Worm (Caenorhabditis elegans): Measurements from ENCODE around the gene gipc-2.

gipc-2 gene

ce11 chrIV:10027566-10027965, at the start of gene gipc-2:
TSS of gene gipc-2 (minus strand) at chrIV:10027666.
- TF ChIP-seq hnd-1 (tag; optimal IDR thresholded peaks at IDR 0.05) = no peak

ce11 chrIV:10075899-10076298, 48.4 kb upstream of the gipc-2 start, which contains the start of gene W01B6.5:
TSS of gene W01B6.5 (plus strand) at chrIV:10076199.
- no peak for TF ChIP-seq ama-1 (optimal IDR thresholded peaks at IDR 0.05)
- no peak for TF ChIP-seq hmbx-1 (tag; optimal IDR thresholded peaks at IDR 0.05)
- no peak for TF ChIP-seq aly-1 (tag; optimal IDR thresholded peaks at IDR 0.05)
- TF ChIP-seq tbx-11 (GFP tag; IDR thresholded peaks at IDR 0.05) = no peak
- no peak for TF ChIP-seq F13C5.2 (tag; optimal IDR thresholded peaks at IDR 0.05)
- TF ChIP-seq ets-7 (tag; optimal IDR thresholded peaks at IDR 0.05) = no peak
- TF ChIP-seq tbx-37 (GFP tag; conservative IDR thresholded peaks at IDR 0.05) = no peak
- no peak for TF ChIP-seq flt-1 (GFP tag; IDR thresholded peaks at IDR 0.05)
- no peak for TF ChIP-seq tra-4 (tag; optimal IDR thresholded peaks at IDR 0.05)
- TF ChIP-seq hnd-1 (tag; optimal IDR thresholded peaks at IDR 0.05) = no peak
- TF ChIP-seq hmg-4 (GFP tag; optimal IDR thresholded peaks at IDR 0.05) = no peak
- no peak for TF ChIP-seq pes-1 (GFP tag; IDR thresholded peaks at IDR 0.05)
- no peak for TF ChIP-seq sea-1 (GFP tag; conservative IDR thresholded peaks at IDR 0.05)
- no peak for TF ChIP-seq ceh-13 (GFP tag; optimal IDR thresholded peaks at IDR 0.05)
- TF ChIP-seq ceh-36 (tag; optimal IDR thresholded peaks at IDR 0.05) = no peak

ce11 chrIV:10075034-10075510, 47.6 kb upstream of the gipc-2 start, which contains the start of the genes ttbk-4 and W01B6.4:
TSS of gene ttbk-4 (minus strand) at chrIV:10075134.
TSS of gene W01B6.4 (plus strand) at chrIV:10075460.
- TF ChIP-seq hmg-4 (GFP tag; optimal IDR thresholded peaks at IDR 0.05) (no peak), ceh-36 (tag; optimal IDR thresholded peaks at IDR 0.05) (no peak), tbx-37 (GFP tag; conservative IDR thresholded peaks at IDR 0.05) (no peak), tbx-11 (GFP tag; IDR thresholded peaks at IDR 0.05) (no peak), F13C5.2 (tag; optimal IDR thresholded peaks at IDR 0.05) (no peak), scrt-1 (GFP tag; IDR thresholded peaks at IDR 0.05) (no peak), flt-1 (GFP tag; IDR thresholded peaks at IDR 0.05) (no peak), ama-1 (optimal IDR thresholded peaks at IDR 0.05) (no peak)

ce11 chrIV:10072527-10072926, 45.1 kb upstream of the gipc-2 start, which contains the start of gene W01B6.3:
TSS of gene W01B6.3 (minus strand) at chrIV:10072627.
- TF ChIP-seq hmbx-1 (tag; optimal IDR thresholded peaks at IDR 0.05) (no peak), ceh-13 (GFP tag; optimal IDR thresholded peaks at IDR 0.05) (no peak), tra-4 (tag; optimal IDR thresholded peaks at IDR 0.05) (no peak), hnd-1 (tag; optimal IDR thresholded peaks at IDR 0.05) (no peak), ama-1 (optimal IDR thresholded peaks at IDR 0.05) (no peak), tbx-11 (GFP tag; IDR thresholded peaks at IDR 0.05) (no peak), F13C5.2 (tag; optimal IDR thresholded peaks at IDR 0.05) (no peak), hmg-4 (GFP tag; optimal IDR thresholded peaks at IDR 0.05) (no peak), pes-1 (GFP tag; IDR thresholded peaks at IDR 0.05) (no peak)

- TF ChIP-seq aly-1 (tag; optimal IDR thresholded peaks at IDR 0.05) (no peak), tbx-37 (GFP tag; conservative IDR thresholded peaks at IDR 0.05) (no peak), F13C5.2 (tag; optimal IDR thresholded peaks at IDR 0.05) (no peak), ceh-36 (tag; optimal IDR thresholded peaks at IDR 0.05) (no peak), B0310.2 (tag; optimal IDR thresholded peaks at IDR 0.05) (no peak), tbx-11 (GFP tag; IDR thresholded peaks at IDR 0.05) (no peak), pes-1 (GFP tag; IDR thresholded peaks at IDR 0.05) (no peak), flt-1 (GFP tag; IDR thresholded peaks at IDR 0.05) (no peak), scrt-1 (GFP tag; IDR thresholded peaks at IDR 0.05) (no peak)
Measured at ce11 chrIV:10068266-10068665, 40.8 kb upstream of the gipc-2 start.

ce11 chrIV:10067541-10067940, 40.1 kb upstream of the gipc-2 start, which contains the start of gene cwn-2:
TSS of gene cwn-2 (plus strand) at chrIV:10067816.
- no peak for TF ChIP-seq sea-1 (GFP tag; conservative IDR thresholded peaks at IDR 0.05)
- TF ChIP-seq tra-4 (tag; optimal IDR thresholded peaks at IDR 0.05) = no peak
- no peak for TF ChIP-seq B0310.2 (tag; optimal IDR thresholded peaks at IDR 0.05)
- TF ChIP-seq hmg-4 (GFP tag; optimal IDR thresholded peaks at IDR 0.05) = no peak

- TF ChIP-seq tra-4 (tag; optimal IDR thresholded peaks at IDR 0.05) (no peak), pes-1 (GFP tag; IDR thresholded peaks at IDR 0.05) (no peak), scrt-1 (GFP tag; IDR thresholded peaks at IDR 0.05) (no peak), B0310.2 (tag; optimal IDR thresholded peaks at IDR 0.05) (no peak), tbx-37 (GFP tag; conservative IDR thresholded peaks at IDR 0.05) (no peak), flt-1 (GFP tag; IDR thresholded peaks at IDR 0.05) (no peak), F13C5.2 (tag; optimal IDR thresholded peaks at IDR 0.05) (no peak), aly-1 (tag; optimal IDR thresholded peaks at IDR 0.05) (no peak), hmg-4 (GFP tag; optimal IDR thresholded peaks at IDR 0.05) (no peak), ama-1 (optimal IDR thresholded peaks at IDR 0.05) (no peak)
Measured at ce11 chrIV:10066456-10066855, 39.0 kb upstream of the gipc-2 start.

ce11 chrIV:10065159-10065558, 37.7 kb upstream of the gipc-2 start:
- no peak for TF ChIP-seq pes-1 (GFP tag; IDR thresholded peaks at IDR 0.05)
- no peak for TF ChIP-seq aly-1 (tag; optimal IDR thresholded peaks at IDR 0.05)
- TF ChIP-seq B0310.2 (tag; optimal IDR thresholded peaks at IDR 0.05) = no peak
- no peak for TF ChIP-seq F13C5.2 (tag; optimal IDR thresholded peaks at IDR 0.05)
- no peak for TF ChIP-seq ets-7 (tag; optimal IDR thresholded peaks at IDR 0.05)
- TF ChIP-seq hmg-4 (GFP tag; optimal IDR thresholded peaks at IDR 0.05) = no peak
- TF ChIP-seq hmbx-1 (tag; optimal IDR thresholded peaks at IDR 0.05) = no peak
- TF ChIP-seq scrt-1 (GFP tag; IDR thresholded peaks at IDR 0.05) = no peak
- no peak for TF ChIP-seq sea-1 (GFP tag; conservative IDR thresholded peaks at IDR 0.05)
- no peak for TF ChIP-seq tbx-37 (GFP tag; conservative IDR thresholded peaks at IDR 0.05)
- TF ChIP-seq hnd-1 (tag; optimal IDR thresholded peaks at IDR 0.05) = no peak
- TF ChIP-seq ceh-13 (GFP tag; optimal IDR thresholded peaks at IDR 0.05) = no peak
- no peak for TF ChIP-seq tbx-11 (GFP tag; IDR thresholded peaks at IDR 0.05)
- no peak for TF ChIP-seq tra-4 (tag; optimal IDR thresholded peaks at IDR 0.05)
- TF ChIP-seq ama-1 (optimal IDR thresholded peaks at IDR 0.05) = no peak
- no peak for TF ChIP-seq flt-1 (GFP tag; IDR thresholded peaks at IDR 0.05)
- no peak for TF ChIP-seq ceh-36 (tag; optimal IDR thresholded peaks at IDR 0.05)
